Fruit fly (Drosophila melanogaster) whole organism, wandering third instar larva: ENCODE measurements around the gene Bet3.
A peak's percentile ranks its signal among the peaks of the same experiment; 100 is the strongest.

ENCODE experiments used
- Abd-B ChIP-seq: fragments of >200 bp; optimal IDR thresholded peaks from 2 replicates; lab custom pipeline; 2017; ENCODE audit warnings: missing biosample characterization, missing genetic modification characterization
- CG32264 ChIP-seq: fragments of 200-800 bp; sonication (Bioruptor generic); optimal IDR thresholded peaks from 2 replicates; lab custom pipeline; 2016; ENCODE audit warnings: missing biosample characterization, missing genetic modification characterization
- CG9705 ChIP-seq: fragments of 200-800 bp; sonication (Bioruptor generic); optimal IDR thresholded peaks from 2 replicates; lab custom pipeline; 2018; ENCODE audit warnings: missing biosample characterization, mild to moderate bottlenecking, missing genetic modification characterization
- CrebA ChIP-seq: fragments of 200-800 bp; sonication (Bioruptor generic); optimal IDR thresholded peaks from 2 replicates; lab custom pipeline; 2016; ENCODE audit warnings: missing biosample characterization, mild to moderate bottlenecking, missing genetic modification characterization, borderline replicate concordance
- Dfd ChIP-seq: fragments of >200 bp; optimal IDR thresholded peaks from 2 replicates; lab custom pipeline; 2017; ENCODE audit warnings: missing biosample characterization, missing genetic modification characterization
- Dif ChIP-seq: fragments of 200-275, 200-300 bp; sonication (Bioruptor generic); optimal IDR thresholded peaks from 2 replicates; lab custom pipeline; 2018; ENCODE audit warnings: missing biosample characterization, missing genetic modification characterization; ENCODE audit not compliant: partially characterized antibody
- GATAd ChIP-seq: sonication (Bioruptor generic); optimal IDR thresholded peaks from 2 replicates; lab custom pipeline; 2016; ENCODE audit warnings: missing biosample characterization, missing genetic modification characterization
- HLH106 ChIP-seq: fragments of 200-800 bp; optimal IDR thresholded peaks from 3 replicates; lab custom pipeline; 2019; ENCODE audit warnings: missing biosample characterization, mild to moderate bottlenecking, missing genetic modification characterization, moderate library complexity
- Hnf4 ChIP-seq: fragments of 200-800 bp; sonication (Bioruptor generic); optimal IDR thresholded peaks from 2 replicates; lab custom pipeline; 2016; ENCODE audit warnings: missing biosample characterization, mild to moderate bottlenecking, missing genetic modification characterization
- Hr78 ChIP-seq: fragments of >200 bp; optimal IDR thresholded peaks from 2 replicates; lab custom pipeline; 2017; ENCODE audit warnings: missing biosample characterization, missing genetic modification characterization
- Hr83 ChIP-seq: fragments of 200-300 bp; sonication (Bioruptor generic); optimal IDR thresholded peaks from 2 replicates; lab custom pipeline; 2016; ENCODE audit warnings: missing biosample characterization, mild to moderate bottlenecking, missing genetic modification characterization, moderate library complexity; ENCODE audit not compliant: poor library complexity, severe bottlenecking
- Jra ChIP-seq: sonication (Bioruptor generic); optimal IDR thresholded peaks from 2 replicates; lab custom pipeline; 2016; ENCODE audit warnings: missing biosample characterization, missing genetic modification characterization
- Mio ChIP-seq: sonication (Bioruptor generic); optimal IDR thresholded peaks from 2 replicates; lab custom pipeline; 2016; ENCODE audit warnings: missing biosample characterization, missing genetic modification characterization
- Myc ChIP-seq: fragments of >200 bp; optimal IDR thresholded peaks from 2 replicates; lab custom pipeline; 2017
- N ChIP-seq: fragments of >200 bp; optimal IDR thresholded peaks from 2 replicates; lab custom pipeline; 2018; ENCODE audit warnings: missing biosample characterization, missing external identifiers, missing genetic modification characterization
- OdsH ChIP-seq: fragments of 200-800 bp; sonication (Bioruptor generic); optimal IDR thresholded peaks from 2 replicates; lab custom pipeline; 2016; ENCODE audit warnings: missing biosample characterization, mild to moderate bottlenecking, missing genetic modification characterization
- Rel ChIP-seq, 2 experiments: fragments of 200-800 bp; sonication (Bioruptor generic) in 1 of 2; optimal IDR thresholded peaks; 2 replicates in 1 of 2; 3 replicates in 1 of 2; lab custom pipeline; 2016 to 2019; ENCODE audit warnings: mild to moderate bottlenecking in 2 of 2, missing biosample characterization in 2 of 2, missing genetic modification characterization in 2 of 2, moderate library complexity in 1 of 2
- Sp1 ChIP-seq: fragments of 200-800 bp; sonication (Bioruptor generic); optimal IDR thresholded peaks from 3 replicates; lab custom pipeline; 2019; ENCODE audit warnings: missing biosample characterization, mild to moderate bottlenecking, missing genetic modification characterization, moderate library complexity
- Vsx2 ChIP-seq: fragments of 200-300, 225-300 bp; sonication (Bioruptor generic); optimal IDR thresholded peaks from 2 replicates; lab custom pipeline; 2018; ENCODE audit warnings: missing biosample characterization, missing genetic modification characterization; ENCODE audit not compliant: partially characterized antibody
- br ChIP-seq: fragments of 200-800 bp; sonication (Bioruptor generic); optimal IDR thresholded peaks from 2 replicates; lab custom pipeline; 2016; ENCODE audit warnings: missing biosample characterization, missing genetic modification characterization
- brk ChIP-seq: fragments of 200-800 bp; sonication (Bioruptor generic); optimal IDR thresholded peaks from 2 replicates; lab custom pipeline; 2016; ENCODE audit warnings: missing biosample characterization, mild to moderate bottlenecking, missing genetic modification characterization
- dl ChIP-seq, 2 experiments: fragments of 175-275, 200-275 bp in 1 of 2; fragments of 200-275 bp in 1 of 2; sonication (Bioruptor generic); optimal IDR thresholded peaks; lab custom pipeline; 2018; ENCODE audit warnings: mild to moderate bottlenecking in 2 of 2, missing biosample characterization in 2 of 2, missing genetic modification characterization in 2 of 2, moderate library complexity in 2 of 2; ENCODE audit not compliant: partially characterized antibody in 2 of 2, insufficient read depth in 1 of 2
- dmrt93B ChIP-seq: fragments of 200-800 bp; sonication (Bioruptor generic); optimal IDR thresholded peaks from 2 replicates; lab custom pipeline; 2018; ENCODE audit warnings: missing biosample characterization, mild to moderate bottlenecking, missing genetic modification characterization
- dsf ChIP-seq: sonication (Bioruptor generic); optimal IDR thresholded peaks from 2 replicates; lab custom pipeline; 2016; ENCODE audit warnings: missing biosample characterization, missing genetic modification characterization, borderline replicate concordance
- ey ChIP-seq: fragments of 200-800 bp; sonication (Bioruptor generic); optimal IDR thresholded peaks from 2 replicates; lab custom pipeline; 2016; ENCODE audit warnings: missing biosample characterization, missing genetic modification characterization
- foxo ChIP-seq, 2 experiments: fragments of 200-800 bp; sonication (Bioruptor generic); optimal IDR thresholded peaks; 2 replicates in 1 of 2; 3 replicates in 1 of 2; lab custom pipeline; 2016 to 2017; ENCODE audit warnings: missing biosample characterization in 2 of 2, missing genetic modification characterization in 2 of 2
- fru ChIP-seq: fragments of 200-800 bp; sonication (Bioruptor generic); optimal IDR thresholded peaks from 3 replicates; lab custom pipeline; 2016; ENCODE audit warnings: missing biosample characterization, mild to moderate bottlenecking, missing genetic modification characterization
- h ChIP-seq: fragments of 200-800 bp; sonication (Bioruptor generic); optimal IDR thresholded peaks from 3 replicates; lab custom pipeline; 2016; ENCODE audit warnings: missing biosample characterization, mild to moderate bottlenecking, missing genetic modification characterization
- jim ChIP-seq: fragments of 175-275, 200-325 bp; sonication (Bioruptor generic); optimal IDR thresholded peaks from 2 replicates; lab custom pipeline; 2016; ENCODE audit warnings: missing biosample characterization, mild to moderate bottlenecking, missing genetic modification characterization
- lola ChIP-seq: fragments of >200 bp; optimal IDR thresholded peaks from 2 replicates; lab custom pipeline; 2017; ENCODE audit warnings: missing biosample characterization, missing genetic modification characterization
- pan ChIP-seq: fragments of >200 bp; optimal IDR thresholded peaks from 2 replicates; lab custom pipeline; 2017
- psq ChIP-seq: fragments of 200-800 bp; sonication (Bioruptor generic); optimal IDR thresholded peaks from 3 replicates; lab custom pipeline; 2017; ENCODE audit warnings: missing biosample characterization, mild to moderate bottlenecking, missing genetic modification characterization, moderate library complexity
- rgr ChIP-seq: fragments of 200-800 bp; sonication (Bioruptor generic); optimal IDR thresholded peaks from 3 replicates; lab custom pipeline; 2016; ENCODE audit warnings: missing biosample characterization, mild to moderate bottlenecking, missing genetic modification characterization
- sage ChIP-seq: fragments of 200-800 bp; sonication (Bioruptor generic); optimal IDR thresholded peaks from 2 replicates; lab custom pipeline; 2016; ENCODE audit warnings: missing biosample characterization, mild to moderate bottlenecking, missing genetic modification characterization
- sv ChIP-seq: fragments of 200-800 bp; sonication (Bioruptor generic); optimal IDR thresholded peaks from 3 replicates; lab custom pipeline; 2016; ENCODE audit warnings: missing biosample characterization, missing genetic modification characterization
- tai ChIP-seq: sonication (Bioruptor generic); optimal IDR thresholded peaks from 2 replicates; lab custom pipeline; 2016; ENCODE audit warnings: missing biosample characterization, missing genetic modification characterization
- usp ChIP-seq: fragments of >200 bp; optimal IDR thresholded peaks from 2 replicates; lab custom pipeline; 2017; ENCODE audit warnings: missing biosample characterization, missing genetic modification characterization
- woc ChIP-seq: sonication (Bioruptor generic); optimal IDR thresholded peaks from 2 replicates; lab custom pipeline; 2016; ENCODE audit warnings: missing biosample characterization, mild to moderate bottlenecking, missing genetic modification characterization

Gene Bet3

dm6 chr3L:9425838-9426237 is 16.2 kb downstream of the Bet3 start:
- TF ChIP-seq Dfd (GFP tag; lab: Kevin White, UChicago) (no peak), psq (GFP tag; lab: Kevin White, UChicago) (no peak), sage (GFP tag; lab: Kevin White, UChicago) (no peak)

- TF ChIP-seq foxo (GFP tag; optimal IDR thresholded peaks at IDR 0.05; lab: Kevin White, UChicago) (peak in 1 of 2 experiments; percentile 14), ey (no peak), Vsx2 (GFP tag; lab: Kevin White, UChicago) (no peak), Hr83 (GFP tag; lab: Kevin White, UChicago) (no peak), dsf (GFP tag; lab: Kevin White, UChicago) (no peak), Sp1 (GFP tag; lab: Kevin White, UChicago) (peak; percentile 4), brk (GFP tag; lab: Kevin White, UChicago) (peak; percentile 62), sage (GFP tag; lab: Kevin White, UChicago) (peak; percentile 8), OdsH (GFP tag; lab: Kevin White, UChicago) (peak; percentile 8)
Observed at dm6 chr3L:9424528-9424911, 17.5 kb downstream of the Bet3 start.

dm6 chr3L:9423757-9424527 is 18.1 kb downstream of the Bet3 start:
- no peak for TF ChIP-seq Rel (GFP tag; optimal IDR thresholded peaks at IDR 0.05; lab: Kevin White, UChicago)
- peak; percentile 76 for TF ChIP-seq Rel (tag; optimal IDR thresholded peaks at IDR 0.05; lab: Kevin White, UChicago)
- TF ChIP-seq tai (GFP tag; lab: Kevin White, UChicago) = no peak
- TF ChIP-seq psq (GFP tag; lab: Kevin White, UChicago) = no peak

dm6 chr3L:9422636-9423419 is 19.2 kb downstream of the Bet3 start, which contains the start of gene aay:
aay (plus strand) TSS chr3L:9423253.
- peak; percentile 97 for TF ChIP-seq Jra (GFP tag; lab: Kevin White, UChicago)
- no peak for TF ChIP-seq CrebA (GFP tag; lab: Kevin White, UChicago)
- TF ChIP-seq h (GFP tag; lab: Kevin White, UChicago) = peak; percentile 99
- peak; percentile 98 for TF ChIP-seq sv (GFP tag; lab: Kevin White, UChicago)
- peak; percentile 92 for TF ChIP-seq tai (GFP tag; lab: Kevin White, UChicago)
- peak; percentile 96 for TF ChIP-seq Hnf4 (GFP tag; lab: Kevin White, UChicago)
- TF ChIP-seq Mio = peak; percentile 76
- TF ChIP-seq Hr83 (GFP tag; lab: Kevin White, UChicago) = no peak
- TF ChIP-seq GATAd (GFP tag; lab: Kevin White, UChicago) = peak; percentile 90
- no peak for TF ChIP-seq Abd-B
- no peak for TF ChIP-seq N
- peak; percentile 98 for TF ChIP-seq Sp1 (GFP tag; lab: Kevin White, UChicago)
- peak; percentile 99 for TF ChIP-seq rgr (GFP tag; lab: Kevin White, UChicago)
- peak; percentile 96 for TF ChIP-seq Rel (GFP tag; optimal IDR thresholded peaks at IDR 0.05; lab: Kevin White, UChicago)
- TF ChIP-seq Rel (tag; optimal IDR thresholded peaks at IDR 0.05; lab: Kevin White, UChicago) = peak; percentile 82
- TF ChIP-seq woc = peak; percentile 95
- TF ChIP-seq Dfd (GFP tag; lab: Kevin White, UChicago) = peak; percentile 94
- TF ChIP-seq ey = peak; percentile 98
- peak; percentile 97 for TF ChIP-seq sage (GFP tag; lab: Kevin White, UChicago)
- TF ChIP-seq fru (GFP tag; lab: Kevin White, UChicago) = peak; percentile 99
- peak; percentile 93 for TF ChIP-seq dsf (GFP tag; lab: Kevin White, UChicago)
- TF ChIP-seq Vsx2 (GFP tag; lab: Kevin White, UChicago) = no peak
- TF ChIP-seq pan (lab: Kevin White, UChicago) = no peak
- TF ChIP-seq br (GFP tag; lab: Kevin White, UChicago) = peak; percentile 99
- TF ChIP-seq dmrt93B (GFP tag; lab: Kevin White, UChicago) = peak; percentile 95
- TF ChIP-seq Hr78 (GFP tag; lab: Kevin White, UChicago) = no peak
- TF ChIP-seq CG9705 (GFP tag; lab: Kevin White, UChicago) = peak; percentile 95
- TF ChIP-seq usp = no peak
- peak; percentile 98 for TF ChIP-seq HLH106 (tag; lab: Kevin White, UChicago)
- no peak for TF ChIP-seq dl (GFP tag; optimal IDR thresholded peaks at IDR 0.05; lab: Kevin White, UChicago; ENCODE audit: insufficient read depth in 1 of 2, partially characterized antibody in 2 of 2)
- peak; percentile 97 for TF ChIP-seq psq (GFP tag; lab: Kevin White, UChicago)
- no peak for TF ChIP-seq Myc
- TF ChIP-seq lola = no peak
- TF ChIP-seq jim = no peak
- TF ChIP-seq CG32264 (GFP tag; lab: Kevin White, UChicago) = peak; percentile 98
- peak; percentile 94 to 99 for TF ChIP-seq foxo (GFP tag; optimal IDR thresholded peaks at IDR 0.05; lab: Kevin White, UChicago)
- no peak for TF ChIP-seq Dif (GFP tag; lab: Kevin White, UChicago)
- peak; percentile 95 for TF ChIP-seq brk (GFP tag; lab: Kevin White, UChicago)
- TF ChIP-seq OdsH (GFP tag; lab: Kevin White, UChicago) = peak; percentile 98
